Worm (Caenorhabditis elegans) whole organism, mixed stage, embryonic: ENCODE data around the gene K08B5.1.
A peak's percentile ranks its signal among the peaks of the same experiment; 100 is the strongest.

ENCODE experiments used
- bed-3 ChIP-seq: fragments of 200-800 bp; sonication (Bioruptor generic); optimal IDR thresholded peaks from 3 replicates; lab custom pipeline; 2018; ENCODE audit warnings: mild to moderate bottlenecking, missing genetic modification characterization, moderate library complexity, missing compliant biosample characterization
- ceh-43 ChIP-seq: fragments of 200-800 bp; sonication (Bioruptor generic); optimal IDR thresholded peaks from 2 replicates; lab custom pipeline; 2018; ENCODE audit warnings: mild to moderate bottlenecking, missing genetic modification characterization, moderate library complexity, missing compliant biosample characterization
- ces-1 ChIP-seq: fragments of 150-350 bp; optimal IDR thresholded peaks from 2 replicates; lab custom pipeline; 2014; ENCODE audit warnings: missing biosample characterization, missing genetic modification reagents, missing genetic modification characterization
- elt-3 ChIP-seq: fragments of 150-350 bp; optimal IDR thresholded peaks from 2 replicates; lab custom pipeline; 2014; ENCODE audit warnings: missing biosample characterization, missing genetic modification characterization
- ham-2 ChIP-seq: fragments of 200-800 bp; sonication (Bioruptor generic); optimal IDR thresholded peaks from 2 replicates; lab custom pipeline; 2018; ENCODE audit warnings: mild to moderate bottlenecking, missing genetic modification characterization, missing compliant biosample characterization
- lsy-2 ChIP-seq: fragments of 150-350 bp; optimal IDR thresholded peaks from 2 replicates; lab custom pipeline; 2014; ENCODE audit warnings: missing biosample characterization, missing genetic modification characterization
- mep-1 ChIP-seq: fragments of 150-350 bp; optimal IDR thresholded peaks from 2 replicates; lab custom pipeline; 2017; ENCODE audit warnings: missing biosample characterization, missing genetic modification reagents, missing genetic modification characterization, inconsistent platforms
- nhr-28 ChIP-seq: fragments of 150-350 bp; optimal IDR thresholded peaks from 2 replicates; lab custom pipeline; 2014; ENCODE audit warnings: missing biosample characterization, missing genetic modification characterization
- nhr-76 ChIP-seq: sonication (generic microtip); optimal IDR thresholded peaks from 2 replicates; lab custom pipeline; 2017; ENCODE audit warnings: missing biosample characterization, missing genetic modification characterization
- snpc-4 ChIP-seq: fragments of 150-350 bp; optimal IDR thresholded peaks from 2 replicates; lab custom pipeline; 2014; ENCODE audit warnings: missing biosample characterization, missing genetic modification characterization
- unc-39 ChIP-seq: fragments of 150-350 bp; optimal IDR thresholded peaks from 2 replicates; lab custom pipeline; 2014; ENCODE audit warnings: missing biosample characterization, missing genetic modification characterization
- zip-8 ChIP-seq: fragments of 150-350 bp; optimal IDR thresholded peaks from 2 replicates; lab custom pipeline; 2014; ENCODE audit warnings: missing biosample characterization, missing genetic modification characterization
- ztf-11 ChIP-seq: fragments of 150-350 bp; optimal IDR thresholded peaks from 2 replicates; lab custom pipeline; 2014; ENCODE audit warnings: missing biosample characterization, missing genetic modification characterization

ce11 chrX:16534564-16534963 is 23.7 kb upstream of the K08B5.1 start:
- TF ChIP-seq lsy-2 (tag; lab: Kevin White, UChicago): peak; percentile 23
- TF ChIP-seq ham-2 (GFP tag; lab: Kevin White, UChicago): no peak
- TF ChIP-seq ztf-11: no peak
- no peak for TF ChIP-seq elt-3 (tag; lab: Kevin White, UChicago)
- TF ChIP-seq ceh-43 (GFP tag; lab: Kevin White, UChicago): no peak
- TF ChIP-seq zip-8 (tag; lab: Kevin White, UChicago): no peak
- TF ChIP-seq unc-39 (tag; lab: Kevin White, UChicago): no peak
- TF ChIP-seq nhr-76 (tag; lab: Kevin White, UChicago): no peak
- no peak for TF ChIP-seq ces-1
- TF ChIP-seq mep-1 (tag; lab: Kevin White, UChicago): no peak
- TF ChIP-seq bed-3 (GFP tag; lab: Kevin White, UChicago): no peak
- TF ChIP-seq snpc-4: no peak
- TF ChIP-seq nhr-28: no peak
